Worm (Caenorhabditis elegans): ENCODE data around the gene F08F3.8.

- TF ChIP-seq egl-44 (GFP tag; IDR thresholded peaks at IDR 0.05) (no peak), ccch-3 (GFP tag; optimal IDR thresholded peaks at IDR 0.05) (no peak), F39B2.1 (GFP tag; IDR thresholded peaks at IDR 0.05) (no peak), rcor-1 (GFP tag; IDR thresholded peaks at IDR 0.05) (no peak), him-1 (tag; optimal IDR thresholded peaks at IDR 0.05) (no peak), tbp1 (GFP tag; optimal IDR thresholded peaks at IDR 0.05) (no peak), D2030.7 (GFP tag; IDR thresholded peaks at IDR 0.05) (no peak), ceh-58 (GFP tag; IDR thresholded peaks at IDR 0.05) (no peak), unc-130 (GFP tag; optimal IDR thresholded peaks at IDR 0.05) (no peak), snpc-4 (GFP tag; optimal IDR thresholded peaks at IDR 0.05) (no peak), snpc-4 (tag; optimal IDR thresholded peaks at IDR 0.05) (no peak), ztf-6 (GFP tag; IDR thresholded peaks at IDR 0.05) (no peak), pha-4 (tag; optimal IDR thresholded peaks at IDR 0.05) (no peak), B0261.1 (tag; optimal IDR thresholded peaks at IDR 0.05) (no peak)
Measured at ce11 chrV:5426337-5426736, 6.1 kb downstream of the F08F3.8 start.
